Worm (Caenorhabditis elegans): ENCODE data around the gene M04D8.7.

- TF ChIP-seq ama-1 (optimal IDR thresholded peaks at IDR 0.05) (no peak), nfya-1 (tag; optimal IDR thresholded peaks at IDR 0.05; ENCODE audit: insufficient read depth) (no peak), lsy-12 (tag; optimal IDR thresholded peaks at IDR 0.05) (no peak), daf-12 (tag; optimal IDR thresholded peaks at IDR 0.05) (no peak)
Measured at ce11 chrIII:10083242-10083641, 46.0 kb downstream of the M04D8.7 start, which contains the start of gene T16H12.3.
